Worm (Caenorhabditis elegans) whole organism, L1 larva: Measurements from ENCODE around the gene D2096.13.

ENCODE experiments used
- F16B12.6 ChIP-seq: fragments of 150-350 bp; optimal IDR thresholded peaks from 2 replicates; lab custom pipeline; 2014; ENCODE audit warnings: missing biosample characterization, missing genetic modification characterization
- ama-1 ChIP-seq: fragments of 150-350 bp; optimal IDR thresholded peaks from 2 replicates; lab custom pipeline; 2014
- grh-1 ChIP-seq: fragments of 200-800 bp; sonication (Bioruptor generic); IDR thresholded peaks from 2 replicates; pipeline ENCODE4 v1.3.6; 2022; ENCODE audit warnings: missing genetic modification reagents, missing genetic modification characterization, missing compliant biosample characterization
- hlh-17 ChIP-seq: fragments of 200-800 bp; sonication (Bioruptor generic); optimal IDR thresholded peaks from 2 replicates; lab custom pipeline; 2018; ENCODE audit warnings: missing genetic modification characterization, mild to moderate bottlenecking, missing compliant biosample characterization, moderate library complexity, borderline replicate concordance
- lin-13 ChIP-seq: fragments of 150-350 bp; optimal IDR thresholded peaks from 2 replicates; lab custom pipeline; 2014; ENCODE audit warnings: missing biosample characterization, missing genetic modification reagents, missing genetic modification characterization
- lin-15B ChIP-seq: fragments of 150-350 bp; sonication (generic microtip); optimal IDR thresholded peaks from 3 replicates; lab custom pipeline; 2014; ENCODE audit warnings: missing biosample characterization, missing genetic modification characterization
- mep-1 ChIP-seq: fragments of 150-350 bp; optimal IDR thresholded peaks from 2 replicates; lab custom pipeline; 2014; ENCODE audit warnings: missing biosample characterization, missing genetic modification characterization
- nhr-12 ChIP-seq: sonication (generic microtip); optimal IDR thresholded peaks from 2 replicates; lab custom pipeline; 2017; ENCODE audit warnings: missing biosample characterization, missing genetic modification characterization
- nhr-28 ChIP-seq: fragments of 150-350 bp; optimal IDR thresholded peaks from 2 replicates; lab custom pipeline; 2014; ENCODE audit warnings: missing biosample characterization, missing genetic modification characterization
- snpc-4 ChIP-seq: fragments of 150-350 bp; optimal IDR thresholded peaks from 2 replicates; lab custom pipeline; 2014; ENCODE audit warnings: missing biosample characterization, missing genetic modification characterization

- TF ChIP-seq lin-15B (tag; lab: Kevin White, UChicago) (no peak), snpc-4 (no peak), mep-1 (tag; lab: Kevin White, UChicago) (no peak), nhr-28 (tag; lab: Kevin White, UChicago) (no peak), ama-1 (lab: Kevin White, UChicago) (no peak), F16B12.6 (tag; lab: Kevin White, UChicago) (no peak), lin-13 (GFP tag; lab: Kevin White, UChicago) (no peak), hlh-17 (GFP tag; lab: Kevin White, UChicago) (no peak), grh-1 (GFP tag; lab: Robert Waterston, UW) (no peak), nhr-12 (tag; lab: Kevin White, UChicago) (no peak)
These were observed 40.6 kb downstream of the D2096.13 start for ce11 chrIV:8317800-8318199.
